Worm (Caenorhabditis elegans) whole organism, late embryonic: ENCODE results near the gene T01D3.6.

Experiments used
- ceh-9 ChIP-seq: sonication (generic microtip); optimal IDR thresholded peaks from 2 replicates; lab custom pipeline; 2016; ENCODE audit warnings: mild to moderate bottlenecking, missing genetic modification characterization, inconsistent platforms, missing compliant biosample characterization
- hlh-8 ChIP-seq: sonication (generic microtip); optimal IDR thresholded peaks from 2 replicates; lab custom pipeline; 2016; ENCODE audit warnings: missing genotype, missing genetic modification characterization, missing compliant biosample characterization

DNA sequence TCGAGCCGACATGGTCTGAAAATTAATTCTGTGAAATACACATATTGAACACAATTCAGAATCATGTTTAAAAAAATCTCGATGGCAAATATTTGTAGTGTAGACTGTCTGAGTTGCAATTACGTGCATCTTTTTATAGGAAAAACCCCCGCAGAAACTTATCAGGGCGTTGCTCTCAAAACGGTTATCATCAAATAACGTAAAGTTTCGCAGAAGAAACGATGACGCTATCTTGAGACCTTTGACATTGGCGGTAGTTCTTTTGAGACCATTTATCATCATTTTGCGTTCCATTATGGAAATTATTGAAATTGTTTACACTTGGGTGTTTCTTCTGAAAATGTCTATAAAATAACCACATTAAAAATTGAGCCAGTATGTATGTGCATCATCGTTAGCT is 14.1 kb downstream of the T01D3.6 start, which contains the start of gene dct-17:
- TF ChIP-seq hlh-8 (tag; lab: Kevin White, UChicago): no peak
- no peak for TF ChIP-seq ceh-9
